Fruit fly (Drosophila melanogaster) whole organism, adult: ENCODE data around the gene Kul.
A peak's percentile ranks its signal among the peaks of the same experiment; 100 is the strongest.

ENCODE experiments used
- CG11617 ChIP-seq: fragments of 200-800 bp; sonication (Bioruptor generic); optimal IDR thresholded peaks from 2 replicates; lab custom pipeline; 2017; ENCODE audit warnings: mild to moderate bottlenecking, missing biosample characterization, missing genetic modification reagents, missing genetic modification characterization
- CG12768 ChIP-seq: fragments of 200-800 bp; sonication (Bioruptor generic); optimal IDR thresholded peaks from 2 replicates; lab custom pipeline; 2017; ENCODE audit warnings: missing biosample characterization, missing genetic modification characterization, mild to moderate bottlenecking, moderate library complexity, missing genetic modification reagents
- CG14711 ChIP-seq: fragments of 200-800 bp; sonication (Bioruptor generic); optimal IDR thresholded peaks from 2 replicates; lab custom pipeline; 2018; ENCODE audit warnings: missing biosample characterization, mild to moderate bottlenecking, missing genetic modification characterization, moderate library complexity
- CG1620 ChIP-seq: fragments of 200-800 bp; sonication (Bioruptor generic); optimal IDR thresholded peaks from 2 replicates; lab custom pipeline; 2016; ENCODE audit warnings: missing biosample characterization, missing genetic modification characterization
- CG33017 ChIP-seq: fragments of 200-800 bp; sonication (Bioruptor generic); optimal IDR thresholded peaks from 2 replicates; lab custom pipeline; 2018; ENCODE audit warnings: missing biosample characterization, mild to moderate bottlenecking, missing genetic modification characterization, moderate library complexity
- CG5204 ChIP-seq: fragments of 200-800 bp; sonication (Bioruptor generic); optimal IDR thresholded peaks from 2 replicates; lab custom pipeline; 2016; ENCODE audit warnings: missing biosample characterization, missing genetic modification characterization
- CG7045 ChIP-seq: fragments of 200-800 bp; sonication (Bioruptor generic); optimal IDR thresholded peaks from 2 replicates; lab custom pipeline; 2017; ENCODE audit warnings: missing biosample characterization, mild to moderate bottlenecking, missing genetic modification characterization
- CG7101 ChIP-seq: fragments of 200-800 bp; sonication (Bioruptor generic); optimal IDR thresholded peaks from 2 replicates; lab custom pipeline; 2018; ENCODE audit warnings: missing biosample characterization, mild to moderate bottlenecking, missing genetic modification characterization, moderate library complexity
- Clk ChIP-seq: fragments of 200-800 bp; sonication (Bioruptor generic); optimal IDR thresholded peaks from 2 replicates; lab custom pipeline; 2017; ENCODE audit warnings: missing biosample characterization, missing genetic modification characterization
- Crg-1 ChIP-seq: fragments of 200-800 bp; sonication (Bioruptor generic); optimal IDR thresholded peaks from 2 replicates; lab custom pipeline; 2016; ENCODE audit warnings: missing biosample characterization, missing genetic modification characterization
- Hr96 ChIP-seq: fragments of 200-800 bp; sonication (Bioruptor generic); optimal IDR thresholded peaks from 2 replicates; lab custom pipeline; 2016; ENCODE audit warnings: missing biosample characterization, missing genetic modification characterization
- Mnt ChIP-seq: fragments of 200-800 bp; sonication (Bioruptor generic); optimal IDR thresholded peaks from 2 replicates; lab custom pipeline; 2016; ENCODE audit warnings: missing biosample characterization, mild to moderate bottlenecking, missing genetic modification characterization
- bab1 ChIP-seq: fragments of 200-800 bp; sonication (Bioruptor generic); optimal IDR thresholded peaks from 3 replicates; lab custom pipeline; 2019; ENCODE audit warnings: missing biosample characterization, mild to moderate bottlenecking, missing genetic modification characterization, moderate library complexity
- cic ChIP-seq: fragments of 200-800 bp; sonication (Bioruptor generic); optimal IDR thresholded peaks from 2 replicates; lab custom pipeline; 2017; ENCODE audit warnings: missing biosample characterization, mild to moderate bottlenecking, missing genetic modification characterization, moderate library complexity
- cnc ChIP-seq, 2 experiments: fragments of >200 bp; optimal IDR thresholded peaks; 2 replicates each; lab custom pipeline; 2017
- kay ChIP-seq: fragments of 200-800 bp; sonication (Bioruptor generic); peaks from one replicate; lab custom pipeline; 2016; ENCODE audit warnings: missing biosample characterization, missing genetic modification characterization, borderline replicate concordance
- ovo ChIP-seq: fragments of 200-800 bp; sonication (Bioruptor generic); optimal IDR thresholded peaks from 2 replicates; lab custom pipeline; 2016; ENCODE audit warnings: missing biosample characterization, missing genetic modification characterization
- pad ChIP-seq: fragments of 200-800 bp; sonication (Bioruptor generic); optimal IDR thresholded peaks from 3 replicates; lab custom pipeline; 2017; ENCODE audit warnings: missing biosample characterization, missing genetic modification characterization, mild to moderate bottlenecking, moderate library complexity, missing genetic modification reagents
- tj ChIP-seq: fragments of 200-800 bp; sonication (Bioruptor generic); optimal IDR thresholded peaks from 3 replicates; lab custom pipeline; 2017; ENCODE audit warnings: missing biosample characterization, mild to moderate bottlenecking, missing genetic modification characterization, moderate library complexity
- toe ChIP-seq: fragments of 200-800 bp; sonication (Bioruptor generic); optimal IDR thresholded peaks from 2 replicates; lab custom pipeline; 2016; ENCODE audit warnings: missing biosample characterization, missing genetic modification characterization

Gene Kul

DNA sequence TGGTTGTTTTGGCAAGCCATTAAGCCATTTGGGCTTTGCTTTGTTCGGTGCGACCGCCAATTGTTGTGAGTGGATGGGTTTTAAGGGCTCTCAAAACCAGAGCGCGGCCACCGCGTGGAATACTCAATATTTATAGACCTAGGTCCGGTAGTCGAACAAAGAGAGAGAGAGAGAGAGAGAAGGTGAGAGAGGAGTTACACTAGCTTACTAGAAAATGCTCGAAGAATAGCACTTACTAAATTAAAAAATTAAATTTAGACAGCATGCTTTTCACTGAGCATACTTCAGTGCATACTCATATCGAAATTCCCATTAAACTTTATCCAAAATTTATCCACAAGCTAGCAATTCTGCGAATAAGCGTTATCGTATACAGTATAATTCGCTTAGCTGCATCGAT lies 34.4 kb downstream of the Kul start:
- TF ChIP-seq kay, result no peak
- no peak for TF ChIP-seq cic
- TF ChIP-seq CG1620 (GFP tag; lab: Kevin White, UChicago), result no peak
- TF ChIP-seq CG7101, result no peak
- TF ChIP-seq Crg-1 (GFP tag; lab: Kevin White, UChicago), result no peak
- no peak for TF ChIP-seq CG14711 (tag; lab: Kevin White, UChicago)

DNA sequence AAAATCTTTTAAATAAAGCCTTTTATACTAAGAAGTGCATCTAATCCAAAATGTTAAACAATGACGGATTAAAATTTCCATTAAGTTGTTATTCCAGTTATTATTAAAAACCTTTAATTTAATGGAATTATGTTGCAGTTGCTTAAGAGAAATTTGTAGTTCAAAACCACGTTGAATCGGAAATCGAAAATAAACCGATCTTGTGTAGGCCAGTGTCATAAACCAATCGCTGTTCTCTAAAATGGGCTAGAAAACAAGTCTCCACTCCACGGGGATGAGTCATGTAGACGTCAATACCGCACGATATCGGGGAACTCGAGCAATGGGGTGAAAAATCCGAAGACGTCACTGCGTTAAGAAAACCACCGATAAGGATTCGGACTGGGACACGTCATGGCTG lies 35.9 kb downstream of the Kul start:
- TF ChIP-seq CG5204 (no peak), cnc (optimal IDR thresholded peaks at IDR 0.05; lab: Kevin White, UChicago) (no peak), CG1620 (GFP tag; lab: Kevin White, UChicago) (no peak), Clk (GFP tag; lab: Kevin White, UChicago) (no peak), bab1 (GFP tag; lab: Kevin White, UChicago) (no peak), CG11617 (GFP tag; lab: Kevin White, UChicago) (no peak), kay (peak; percentile 90)

DNA sequence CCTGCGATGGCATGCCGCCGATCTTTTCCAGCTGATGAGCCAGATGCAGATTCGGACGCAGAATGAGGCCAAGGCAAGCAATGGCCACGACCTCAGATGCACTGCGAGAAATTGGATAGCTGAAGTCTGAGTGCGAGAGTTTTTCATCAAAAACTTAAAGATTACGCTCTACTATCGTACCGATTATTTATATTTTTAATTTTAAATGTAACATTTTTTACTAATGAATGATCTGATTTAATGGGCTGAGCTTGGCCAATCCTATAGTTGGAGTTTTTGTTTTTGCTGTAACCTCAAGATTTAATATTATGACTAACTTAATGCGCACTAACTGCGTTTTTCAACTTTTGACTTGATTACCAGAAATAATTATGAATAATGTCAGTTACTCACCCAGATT lies 36.7 kb downstream of the Kul start:
- TF ChIP-seq ovo (GFP tag; lab: Kevin White, UChicago) (no peak), Crg-1 (GFP tag; lab: Kevin White, UChicago) (no peak), CG33017 (tag; lab: Kevin White, UChicago) (no peak), CG5204 (no peak), tj (GFP tag; lab: Kevin White, UChicago) (no peak), toe (GFP tag; lab: Kevin White, UChicago) (no peak)

DNA sequence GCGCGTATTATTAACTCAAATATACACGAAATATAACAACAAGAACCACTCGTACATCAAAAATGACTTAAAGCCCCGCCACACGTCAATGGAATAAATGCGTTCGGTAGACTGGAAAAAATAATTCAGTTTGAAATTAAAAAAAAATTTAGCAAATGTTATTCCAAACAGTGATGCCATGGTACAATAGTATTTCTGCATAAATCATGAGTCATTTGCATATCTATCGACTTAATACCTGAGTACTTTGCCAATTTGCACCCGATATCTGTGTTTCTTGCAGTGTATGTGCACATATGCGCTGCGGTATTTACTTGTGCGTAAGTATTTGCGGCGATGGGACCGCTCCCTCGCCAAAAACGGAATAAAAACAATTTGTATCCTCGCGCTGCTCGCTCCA lies 37.5 kb downstream of the Kul start:
- no peak for TF ChIP-seq bab1 (GFP tag; lab: Kevin White, UChicago)
- no peak for TF ChIP-seq tj (GFP tag; lab: Kevin White, UChicago)
- no peak for TF ChIP-seq kay
- TF ChIP-seq cnc (optimal IDR thresholded peaks at IDR 0.05; lab: Kevin White, UChicago), result no peak
- TF ChIP-seq Hr96, result no peak
- TF ChIP-seq CG12768, result no peak
- no peak for TF ChIP-seq CG33017 (tag; lab: Kevin White, UChicago)
- no peak for TF ChIP-seq ovo (GFP tag; lab: Kevin White, UChicago)

DNA sequence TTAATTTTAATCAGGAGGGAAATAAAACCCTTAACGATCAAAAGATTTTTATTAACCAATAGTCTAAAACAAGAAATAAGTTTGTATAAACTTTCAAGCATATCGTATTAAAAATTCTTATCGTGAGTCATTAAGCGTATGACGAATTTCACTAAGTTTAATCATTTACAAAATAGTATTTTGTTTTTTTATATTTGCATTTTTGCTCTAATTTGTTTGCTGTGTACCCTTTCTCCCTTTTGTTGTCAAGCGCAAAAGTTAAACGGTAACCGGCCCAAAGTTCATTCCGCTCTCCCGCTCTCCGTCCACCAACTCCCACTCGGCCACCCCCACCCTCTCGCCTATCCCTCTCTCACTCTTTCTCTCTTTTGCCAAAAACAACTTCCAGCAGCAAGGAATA lies 38.2 kb downstream of the Kul start:
- no peak for TF ChIP-seq CG5204
- TF ChIP-seq CG33017 (tag; lab: Kevin White, UChicago), result no peak
- TF ChIP-seq tj (GFP tag; lab: Kevin White, UChicago), result no peak
- TF ChIP-seq Hr96, result no peak
- TF ChIP-seq pad (GFP tag; lab: Kevin White, UChicago), result no peak
- TF ChIP-seq CG14711 (tag; lab: Kevin White, UChicago), result no peak
- no peak for TF ChIP-seq CG7101
- TF ChIP-seq bab1 (GFP tag; lab: Kevin White, UChicago), result no peak
- TF ChIP-seq cnc (optimal IDR thresholded peaks at IDR 0.05; lab: Kevin White, UChicago), result no peak
- TF ChIP-seq ovo (GFP tag; lab: Kevin White, UChicago), result no peak
- no peak for TF ChIP-seq Clk (GFP tag; lab: Kevin White, UChicago)
- no peak for TF ChIP-seq toe (GFP tag; lab: Kevin White, UChicago)
- no peak for TF ChIP-seq kay
- no peak for TF ChIP-seq CG11617 (GFP tag; lab: Kevin White, UChicago)
- TF ChIP-seq CG1620 (GFP tag; lab: Kevin White, UChicago), result no peak

DNA sequence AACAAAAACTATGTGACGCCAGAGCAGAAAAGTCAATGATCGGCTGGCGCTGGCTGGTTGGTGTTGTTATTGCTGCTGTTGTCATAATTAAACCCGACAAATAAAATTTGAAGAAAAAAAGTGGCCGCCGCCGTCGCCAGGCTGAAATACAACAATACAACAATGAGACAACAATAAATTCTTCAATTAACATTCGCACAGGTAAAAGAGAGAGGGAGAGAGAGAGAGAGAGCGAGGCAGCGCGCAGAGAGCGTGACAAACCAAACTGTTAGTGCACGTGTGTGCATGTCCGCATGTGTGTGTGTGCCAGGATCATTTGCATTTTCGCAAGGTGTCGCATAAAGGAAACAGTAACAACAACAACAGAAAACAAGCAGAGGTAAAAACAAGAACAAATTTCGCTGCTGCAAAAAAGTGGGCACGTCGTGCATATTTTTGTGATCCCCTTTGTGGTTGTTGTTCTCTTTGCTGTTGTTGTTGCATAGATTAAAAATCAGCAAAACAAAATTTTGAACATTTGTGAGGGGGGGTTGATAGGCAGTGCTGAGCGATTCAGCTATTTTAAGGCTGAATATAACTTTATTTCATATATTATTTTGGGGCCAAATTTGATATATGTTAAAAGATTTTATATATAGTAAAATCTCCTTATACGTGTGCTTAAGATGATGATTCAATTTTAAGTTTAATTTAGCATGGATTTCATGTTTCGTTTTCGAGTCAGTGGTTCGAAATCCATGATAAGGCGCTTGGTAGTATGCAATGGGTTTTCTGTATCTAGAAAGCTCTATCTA lies 38.8 kb downstream of the Kul start:
- TF ChIP-seq cic (no peak), tj (GFP tag; lab: Kevin White, UChicago) (peak; percentile 76), CG12768 (peak; percentile 31), toe (GFP tag; lab: Kevin White, UChicago) (no peak), kay (peak; percentile 59), CG7101 (no peak), Clk (GFP tag; lab: Kevin White, UChicago) (no peak)

DNA sequence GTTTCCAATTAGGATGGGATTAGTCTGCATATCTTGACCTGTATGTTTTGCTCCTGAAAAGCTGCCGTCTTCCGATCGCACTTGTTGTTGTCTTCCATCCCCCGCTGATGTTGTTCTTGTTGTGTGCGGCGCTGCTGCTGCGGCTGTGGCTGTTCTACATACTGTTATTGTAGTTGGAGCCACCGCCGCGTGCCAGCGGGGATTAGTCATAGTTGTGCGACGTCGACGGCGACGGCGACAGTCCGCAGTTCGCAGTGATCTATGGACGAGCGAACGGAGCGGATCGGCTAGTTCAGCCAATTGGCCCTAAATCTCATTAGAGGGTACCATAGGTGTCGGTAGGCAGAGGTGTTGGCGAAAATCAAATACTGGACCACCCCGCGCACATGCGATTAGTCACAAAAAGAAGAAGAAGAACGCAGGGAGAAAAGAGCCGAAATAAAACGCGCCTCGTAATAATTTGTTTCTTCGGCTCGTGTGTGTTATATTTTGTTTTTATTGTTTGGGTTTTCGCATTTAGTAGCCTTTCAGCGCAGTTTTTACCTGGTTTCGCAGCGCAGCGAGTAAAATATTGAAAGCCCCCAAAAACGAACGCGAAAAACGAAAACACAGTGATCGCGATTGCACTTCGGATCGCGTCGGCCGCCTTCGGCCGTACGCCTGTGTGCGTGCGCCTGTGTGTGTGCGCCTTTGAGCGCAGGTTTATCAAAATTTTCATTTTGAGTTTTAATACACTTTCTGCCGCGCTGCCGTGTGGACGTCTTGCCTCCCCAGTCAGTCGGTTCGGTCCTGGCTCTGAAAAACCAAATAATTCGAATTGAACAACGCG lies 39.9 kb downstream of the Kul start, which contains the start of gene kay:
Gene kay, plus strand, starts transcription at position 729 of the 829 bp plus-strand sequence.
- TF ChIP-seq toe (GFP tag; lab: Kevin White, UChicago), result no peak
- TF ChIP-seq Hr96, result peak; percentile 2
- TF ChIP-seq CG12768, result peak; percentile 60
- TF ChIP-seq ovo (GFP tag; lab: Kevin White, UChicago), result no peak
- peak; percentile 53 for TF ChIP-seq kay

DNA sequence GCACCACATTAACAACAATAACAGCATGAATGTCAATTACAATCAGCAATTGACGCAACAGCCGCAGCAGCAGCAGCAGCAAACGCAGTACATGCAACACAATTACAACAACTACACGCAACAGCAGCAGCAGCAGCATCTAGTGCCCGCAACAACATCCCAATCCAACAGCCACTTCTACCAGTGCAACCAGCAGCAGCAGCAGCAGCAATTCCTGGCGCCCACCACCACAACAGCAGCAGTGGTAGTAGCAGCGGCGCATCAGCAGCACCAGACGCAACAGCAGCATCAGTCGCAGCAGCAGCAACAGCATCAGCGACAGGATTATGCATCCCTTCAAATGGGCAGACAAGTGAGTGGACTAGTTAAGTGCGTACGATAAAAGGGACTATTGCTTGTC lies 41.6 kb downstream of the Kul start:
- TF ChIP-seq CG5204 (no peak), CG14711 (tag; lab: Kevin White, UChicago) (no peak), CG7045 (GFP tag; lab: Kevin White, UChicago) (no peak), cnc (optimal IDR thresholded peaks at IDR 0.05; lab: Kevin White, UChicago) (no peak), CG33017 (tag; lab: Kevin White, UChicago) (no peak), kay (no peak), Mnt (GFP tag; lab: Kevin White, UChicago) (no peak), toe (GFP tag; lab: Kevin White, UChicago) (no peak), CG1620 (GFP tag; lab: Kevin White, UChicago) (no peak), Hr96 (no peak), cic (no peak), bab1 (GFP tag; lab: Kevin White, UChicago) (no peak), ovo (GFP tag; lab: Kevin White, UChicago) (no peak)
